Fruit fly (Drosophila melanogaster) whole organism, pupa: ENCODE data around the gene CG10096.

Source experiments
- CG9948 ChIP-seq: fragments of 200-800 bp; sonication (Bioruptor generic); optimal IDR thresholded peaks from 2 replicates; lab custom pipeline; 2018; ENCODE audit warnings: missing biosample characterization, mild to moderate bottlenecking, missing genetic modification characterization, moderate library complexity
- Pif1A ChIP-seq: fragments of 200-800 bp; sonication (Bioruptor generic); optimal IDR thresholded peaks from 3 replicates; lab custom pipeline; 2016; ENCODE audit warnings: missing biosample characterization, missing genetic modification characterization
- rn ChIP-seq: fragments of 200-800 bp; sonication (Bioruptor generic); IDR thresholded peaks from 2 replicates; pipeline ENCODE4 v1.3.6; 2022; ENCODE audit warnings: missing biosample characterization, missing genetic modification characterization

DNA sequence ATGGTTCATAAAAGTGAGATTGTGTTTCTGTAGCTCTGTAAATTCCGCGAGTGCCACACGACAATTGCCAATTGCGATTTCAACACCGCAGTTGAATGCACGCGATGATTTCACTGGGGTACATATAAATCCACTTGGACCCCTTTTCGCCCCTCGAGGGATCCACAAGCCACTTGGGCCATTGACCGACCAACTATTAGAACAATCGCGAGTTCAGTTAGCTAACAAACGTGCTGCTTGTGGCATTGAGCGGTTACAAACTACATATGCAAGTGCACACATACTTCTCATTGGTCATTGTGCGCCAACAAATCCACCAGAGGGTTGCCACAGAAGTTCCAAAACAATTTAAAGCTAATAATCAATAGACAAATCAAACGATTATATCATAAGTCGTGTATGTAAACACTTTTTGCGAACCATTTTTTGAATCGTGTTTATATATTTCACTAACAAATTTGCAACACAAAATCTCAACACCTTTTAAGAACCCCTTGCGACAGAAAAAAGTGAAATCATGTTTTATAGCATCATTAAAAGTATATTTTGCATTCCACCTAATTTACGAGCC lies 14.6 kb downstream of the CG10096 start:
- no peak for TF ChIP-seq CG9948 (tag; lab: Kevin White, UChicago)
- TF ChIP-seq rn (GFP tag; lab: Robert Waterston, UW): no peak
- no peak for TF ChIP-seq Pif1A (GFP tag; lab: Kevin White, UChicago)
